Worm (Caenorhabditis elegans) whole organism, dauer: ENCODE data around the gene Y43F8B.10.

Source experiments
- unc-62 ChIP-seq: sonication (generic microtip); optimal IDR thresholded peaks from 2 replicates; lab custom pipeline; 2017; ENCODE audit warnings: missing biosample characterization, missing genetic modification reagents, missing genetic modification characterization

Y43F8B.10 gene

DNA sequence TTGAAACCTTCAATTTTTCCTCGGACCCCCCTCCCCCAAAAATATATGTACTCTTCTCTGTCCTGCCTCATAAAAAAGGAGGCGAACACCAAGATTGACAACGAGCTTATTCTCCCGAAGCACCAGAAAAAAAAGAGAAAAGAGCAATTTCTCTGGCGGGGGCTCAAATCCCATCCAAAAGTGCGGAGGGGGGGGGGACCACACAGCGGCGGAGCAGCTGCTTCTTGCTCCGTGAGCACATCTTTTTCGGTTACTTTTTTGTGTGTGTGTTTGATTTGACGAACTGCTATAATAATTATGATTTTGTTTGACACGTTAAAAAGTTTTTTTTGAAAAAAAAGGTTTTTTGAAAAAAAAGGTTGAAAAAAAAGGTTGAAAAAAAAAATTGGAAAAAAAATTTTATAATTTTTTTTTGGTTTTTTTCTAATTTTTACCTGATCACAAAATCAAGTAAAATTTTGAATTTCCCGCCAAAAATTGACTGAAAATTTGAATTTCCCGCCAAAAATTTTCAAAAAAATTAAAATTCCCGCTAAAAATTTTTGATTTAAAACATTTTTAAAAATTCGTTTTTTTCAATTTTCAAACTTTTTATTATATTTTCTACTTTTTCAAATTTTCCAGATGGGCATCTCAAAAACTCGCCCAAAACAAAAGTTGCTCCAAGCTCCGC, at the start of gene Y43F8B.10:
Gene Y43F8B.10, plus strand, starts transcription at position 623 of the 673 bp plus-strand sequence.
- TF ChIP-seq unc-62: no peak

DNA sequence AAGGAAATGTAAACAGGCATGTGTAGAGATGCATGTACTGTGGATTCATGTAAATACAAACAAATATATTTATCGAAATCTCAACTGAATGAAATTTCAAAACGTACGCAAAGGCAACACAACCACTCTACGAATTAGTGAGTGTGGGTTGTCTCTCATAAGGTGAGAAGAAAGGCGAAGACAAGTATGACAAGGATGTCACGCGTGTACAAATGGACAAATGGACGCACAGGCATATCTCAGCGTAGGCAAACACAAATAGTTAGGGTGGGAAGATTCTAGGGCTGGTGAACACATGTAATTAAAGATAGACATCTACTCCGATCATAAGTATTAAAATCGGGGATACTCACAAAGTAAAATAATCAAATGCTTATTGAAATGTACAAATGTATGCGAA, 46.2 kb upstream of the Y43F8B.10 start:
- no peak for TF ChIP-seq unc-62

DNA sequence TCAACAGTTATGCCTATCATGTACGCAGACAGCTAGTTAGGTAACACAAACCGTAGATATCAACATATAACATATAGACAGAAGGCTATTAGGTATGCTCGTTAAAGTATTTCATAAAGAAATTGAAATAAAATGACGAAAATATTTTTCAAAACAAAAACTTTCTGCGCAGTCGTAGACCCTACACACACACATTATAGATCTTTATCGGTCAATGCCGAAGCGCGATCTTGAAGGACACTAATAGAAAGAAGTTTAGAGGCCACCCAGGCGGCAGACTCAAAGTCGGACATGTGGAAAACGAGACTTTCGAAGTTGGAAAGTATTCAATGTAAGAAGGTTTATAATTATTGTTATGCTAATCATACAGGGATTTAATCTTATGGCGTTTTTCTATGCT, 45.3 kb upstream of the Y43F8B.10 start:
- no peak for TF ChIP-seq unc-62

DNA sequence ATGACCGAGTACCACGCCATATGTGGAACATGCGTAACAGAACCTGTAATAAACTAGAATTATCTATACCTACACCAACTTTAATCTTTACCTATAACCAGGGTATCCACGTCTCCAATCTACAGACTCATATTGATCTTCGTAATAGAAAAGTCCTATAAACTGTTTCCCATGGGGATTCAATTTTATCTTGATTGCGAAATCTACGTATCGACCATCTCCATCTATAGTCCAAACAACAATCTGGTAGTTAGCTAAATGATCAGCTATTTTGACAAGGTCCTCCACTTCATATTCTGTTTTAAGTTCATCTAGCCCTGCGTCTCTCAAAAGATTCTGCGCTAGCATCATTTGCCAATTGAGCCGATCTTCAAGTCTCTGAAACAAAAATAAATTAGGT, 44.7 kb upstream of the Y43F8B.10 start:
- no peak for TF ChIP-seq unc-62

DNA sequence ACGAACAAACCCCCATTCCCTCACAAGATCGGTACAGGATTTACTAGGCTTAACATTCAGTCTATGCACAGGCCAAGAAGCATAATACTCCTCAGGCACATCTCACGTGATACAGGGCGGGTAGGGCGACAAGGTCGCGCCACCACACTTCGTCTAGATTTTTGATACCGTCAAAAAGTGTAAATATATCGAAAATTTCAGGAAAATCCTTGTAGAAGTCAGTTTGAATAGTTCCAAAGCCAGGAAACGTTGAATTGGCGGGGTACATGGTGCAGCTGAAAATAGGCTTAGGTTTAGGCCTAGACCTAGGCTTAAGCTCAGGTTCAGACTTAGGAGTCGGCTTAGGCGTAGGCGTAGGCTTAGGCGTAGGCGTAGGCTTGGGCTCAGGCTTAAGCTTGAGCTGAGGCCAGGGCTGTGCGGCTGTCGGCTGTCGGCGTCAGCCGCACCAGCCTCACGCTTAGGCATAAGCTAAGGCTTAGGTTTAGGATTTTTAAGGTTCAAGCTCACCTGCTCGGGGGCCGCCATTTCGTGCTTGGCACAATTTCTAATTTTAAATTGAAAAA, 43.8 kb upstream of the Y43F8B.10 start:
- no peak for TF ChIP-seq unc-62

DNA sequence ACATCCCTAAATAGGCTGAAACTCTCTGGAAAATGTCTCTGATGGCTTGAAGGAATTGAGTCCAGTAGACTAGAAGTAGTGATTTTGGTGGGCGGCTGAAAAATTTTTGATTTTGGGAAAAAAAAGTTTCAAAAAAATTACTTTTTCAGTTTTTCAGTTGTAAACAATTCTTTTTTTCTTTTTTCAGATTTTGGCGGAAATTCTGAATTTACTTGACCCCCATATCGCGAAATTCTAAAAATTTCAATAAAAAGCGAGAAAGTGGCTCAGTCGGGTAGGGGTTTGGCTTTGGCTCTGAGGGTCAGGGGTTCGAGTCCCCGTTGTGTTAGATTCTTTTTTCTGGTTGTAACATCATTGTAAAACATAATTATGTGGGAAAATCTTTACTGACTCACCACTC, 43.2 kb upstream of the Y43F8B.10 start, which contains the start of gene srw-85:
Gene srw-85, minus strand, starts transcription at position 101 of the 400 bp plus-strand sequence.
- TF ChIP-seq unc-62: no peak

DNA sequence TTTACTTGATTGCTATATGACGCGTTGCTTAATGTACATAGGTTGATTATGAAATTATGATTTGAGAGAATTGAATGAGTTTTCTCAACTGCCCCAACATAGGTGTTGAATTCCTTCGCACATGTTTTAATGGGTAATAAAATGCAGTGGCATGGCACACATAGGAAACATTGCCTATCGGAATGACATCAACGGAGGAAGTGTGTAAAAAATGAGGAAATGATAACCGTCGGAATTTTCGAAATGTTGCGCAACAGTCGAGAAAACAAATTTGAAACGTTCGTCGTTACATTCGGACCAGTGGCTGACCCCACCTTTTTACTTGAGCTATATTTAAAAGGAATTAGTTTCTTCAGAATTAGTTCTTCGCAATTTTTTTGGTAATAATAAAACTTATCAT, 42.2 kb upstream of the Y43F8B.10 start:
- TF ChIP-seq unc-62: no peak

DNA sequence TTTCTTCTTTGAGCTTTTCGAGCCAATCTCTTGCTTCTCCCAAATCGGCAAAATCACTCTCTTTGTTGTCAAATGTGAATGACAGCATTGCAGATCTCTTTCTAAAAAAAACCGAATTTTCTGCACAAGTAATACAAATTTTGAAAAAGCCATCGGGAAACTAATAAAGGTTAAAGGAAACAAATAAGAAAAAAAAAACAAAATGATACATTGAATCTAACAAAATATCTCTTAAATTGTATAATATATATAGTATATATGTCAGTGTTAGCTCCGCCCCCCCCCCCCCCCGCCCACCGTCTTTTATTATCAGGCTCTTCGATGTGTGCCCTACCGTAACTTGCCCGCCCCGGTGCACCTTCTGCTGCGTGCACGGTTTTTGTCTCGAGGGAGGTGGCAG, 41.3 kb upstream of the Y43F8B.10 start, which contains the start of gene C25F9.11:
Gene C25F9.11, minus strand, starts transcription at position 101 of the 400 bp plus-strand sequence.
- no peak for TF ChIP-seq unc-62

DNA sequence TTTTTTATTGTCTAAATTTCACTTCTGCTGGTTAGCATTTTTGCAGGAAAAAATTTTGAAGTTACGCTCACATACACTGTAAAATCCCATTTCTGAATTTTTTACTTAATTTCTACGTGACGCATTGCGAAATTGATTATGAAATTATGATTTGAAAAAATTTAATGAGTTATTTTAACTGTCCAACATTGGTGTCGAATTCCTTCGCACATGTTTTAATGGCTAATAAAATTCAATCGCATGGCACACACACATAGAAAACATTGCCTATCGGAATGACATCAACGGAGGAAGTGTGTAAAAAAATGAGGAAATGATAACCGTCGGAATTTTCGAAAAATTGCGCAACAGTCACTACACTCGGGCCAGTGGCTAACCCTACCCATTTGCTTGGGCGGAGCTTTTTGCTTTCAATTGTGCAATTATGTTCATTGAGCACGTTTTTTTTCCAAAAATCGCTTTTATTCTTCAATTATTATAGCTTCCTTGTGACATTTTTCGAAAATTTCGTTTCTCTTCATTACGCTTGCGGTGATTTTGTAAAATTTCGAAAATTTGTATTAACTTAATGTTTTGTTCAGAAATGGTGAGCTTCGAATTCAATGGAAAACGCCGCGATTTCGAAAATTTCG, 40.3 kb upstream of the Y43F8B.10 start, which contains the start of gene C25F9.16:
Gene C25F9.16, plus strand, starts transcription at position 582 of the 632 bp plus-strand sequence.
- TF ChIP-seq unc-62: no peak

DNA sequence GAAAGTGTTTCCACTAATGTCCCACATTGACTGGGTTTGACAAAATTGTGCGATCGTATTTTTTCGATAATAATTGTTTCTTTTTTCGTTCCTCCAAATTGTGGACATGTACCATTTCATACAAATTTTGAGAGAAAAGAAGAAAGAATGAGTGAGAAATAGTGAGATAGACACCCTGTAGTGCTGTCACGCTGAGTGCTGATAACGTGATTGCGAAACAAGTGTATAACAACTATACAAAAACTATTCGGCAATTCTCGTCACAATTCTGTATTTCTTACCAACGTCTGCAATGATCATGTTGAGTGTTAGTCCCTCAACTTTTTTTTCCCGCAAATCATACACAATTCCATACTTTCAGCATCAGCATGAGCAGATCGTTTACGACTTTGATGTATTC, 38.0 kb upstream of the Y43F8B.10 start, which contains the start of gene C25F9.14:
Gene C25F9.14, plus strand, starts transcription at position 178 of the 400 bp plus-strand sequence.
- TF ChIP-seq unc-62: no peak

DNA sequence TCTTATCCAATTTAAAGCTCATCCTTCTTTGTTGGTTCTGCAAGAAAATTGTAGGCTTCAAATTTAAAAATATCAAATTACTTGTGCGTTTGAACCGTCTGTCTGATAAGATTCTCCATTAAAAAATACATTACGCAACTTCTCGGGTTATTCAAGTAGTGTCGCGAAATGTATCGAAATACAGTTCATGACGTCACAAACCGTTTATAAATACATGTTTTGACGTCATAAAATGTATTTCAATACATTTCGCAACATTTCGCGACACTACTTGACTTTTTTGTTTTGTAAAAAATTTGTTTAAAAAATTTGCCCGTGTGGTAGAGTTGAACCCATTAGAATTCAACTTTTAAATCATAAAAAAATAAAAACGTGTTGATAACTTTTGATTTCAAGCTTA, 30.7 kb upstream of the Y43F8B.10 start:
- no peak for TF ChIP-seq unc-62

DNA sequence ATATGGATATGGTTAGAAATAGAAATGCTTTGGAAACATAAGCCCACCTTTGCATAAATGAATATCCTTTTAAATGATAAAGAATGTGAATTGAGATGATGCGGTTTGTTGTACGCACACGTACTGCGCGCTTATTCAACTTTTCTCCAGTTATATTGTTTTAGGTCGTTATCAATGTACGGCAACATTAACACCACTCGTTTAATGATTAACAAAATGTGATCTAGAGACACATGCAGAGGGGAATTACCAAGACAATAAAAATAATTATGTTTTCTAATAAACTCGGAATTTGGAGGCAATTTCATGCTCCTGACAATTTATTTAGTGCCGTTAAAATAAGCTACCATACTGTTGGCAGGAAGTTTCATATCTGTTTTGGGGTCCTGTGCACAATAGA, 28.8 kb upstream of the Y43F8B.10 start, which contains the start of gene M04C3.1:
Gene M04C3.1, minus strand, starts transcription at position 164 of the 400 bp plus-strand sequence.
- no peak for TF ChIP-seq unc-62

DNA sequence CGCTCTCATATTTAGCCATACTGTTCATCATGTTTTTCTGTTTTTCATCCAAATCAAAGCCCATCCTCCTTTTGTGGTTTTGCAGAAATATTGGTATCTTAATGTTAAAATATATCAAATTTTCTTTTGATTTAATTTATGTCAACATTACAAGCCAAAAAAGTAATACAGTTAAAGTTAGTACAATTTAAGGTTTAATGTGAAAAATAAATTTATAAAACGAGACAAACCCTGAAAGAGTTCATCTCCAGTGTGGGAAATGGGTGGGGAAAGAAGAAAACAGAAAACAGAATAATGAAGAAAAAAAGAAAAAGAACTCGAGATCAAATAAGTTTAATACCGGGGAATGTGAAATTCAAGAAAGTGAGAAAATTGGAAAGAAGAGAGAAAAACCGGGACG, 25.5 kb upstream of the Y43F8B.10 start, which contains the start of gene M04C3.2:
Gene M04C3.2, minus strand, starts transcription at position 101 of the 400 bp plus-strand sequence.
- TF ChIP-seq unc-62: no peak

DNA sequence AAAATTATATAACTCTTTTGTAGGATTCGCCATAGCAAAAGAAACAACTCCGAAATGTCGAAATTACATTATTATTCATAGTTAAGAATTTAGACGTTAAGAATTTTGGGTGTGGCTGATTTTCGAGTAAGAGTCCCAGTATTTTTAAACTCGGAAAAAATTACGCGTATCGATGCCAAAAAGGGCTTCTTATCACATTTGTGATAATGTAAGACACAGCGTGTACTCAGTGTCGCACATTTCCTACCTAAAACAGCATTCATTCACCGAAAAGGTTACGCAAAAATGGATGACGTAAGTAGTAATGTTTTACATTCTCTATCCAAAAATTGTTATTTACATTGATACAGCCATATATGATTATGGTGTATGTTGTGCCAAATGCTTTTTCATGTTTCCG, 24.7 kb upstream of the Y43F8B.10 start, which contains the start of gene M04C3.5:
Gene M04C3.5, plus strand, starts transcription at position 190 of the 400 bp plus-strand sequence.
- no peak for TF ChIP-seq unc-62

DNA sequence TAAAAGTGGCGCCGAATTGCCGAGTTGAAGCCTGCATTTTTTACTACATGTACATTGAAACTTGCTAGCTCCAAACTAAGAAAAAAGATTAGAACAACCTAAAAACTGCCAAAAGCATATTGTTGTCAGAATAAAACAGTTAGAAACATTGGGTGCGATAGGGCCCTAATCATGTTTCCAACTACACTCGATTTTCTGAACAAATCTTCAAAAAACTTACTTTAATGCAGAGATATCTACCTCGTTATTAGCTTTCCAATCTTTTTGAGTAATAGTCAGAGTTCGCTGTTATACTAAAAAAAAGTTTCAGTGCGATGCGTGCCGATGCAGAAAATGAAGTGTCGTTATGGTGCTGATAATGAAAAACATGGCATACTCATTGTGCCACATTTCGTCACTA, 18.6 kb upstream of the Y43F8B.10 start, which contains the start of the genes Y43F8B.13 and Y43F8B.14:
Gene Y43F8B.13, plus strand, starts transcription at position 301 of the 400 bp plus-strand sequence.
Gene Y43F8B.14, minus strand, starts transcription at position 322 of the 400 bp plus-strand sequence.
- TF ChIP-seq unc-62: no peak

DNA sequence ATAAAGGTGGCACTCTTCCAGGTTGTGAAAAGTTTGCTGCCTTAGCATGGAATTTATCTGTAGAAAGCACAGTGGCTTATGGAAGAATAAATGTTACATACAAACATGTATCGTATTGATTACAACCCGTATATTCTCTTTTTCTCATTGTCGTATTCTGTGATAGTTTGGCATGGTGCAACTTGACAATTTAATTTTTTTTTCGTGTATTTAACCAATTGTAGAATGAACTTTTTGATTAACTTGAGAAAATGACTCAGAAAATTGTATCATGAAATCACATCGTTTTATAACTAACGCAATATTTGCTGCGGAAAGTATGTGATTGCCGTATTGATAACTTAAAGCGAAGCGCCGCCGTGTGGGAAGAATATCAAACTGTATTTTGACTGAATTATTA, 17.1 kb upstream of the Y43F8B.10 start, which contains the start of gene Y43F8B.24:
Gene Y43F8B.24, plus strand, starts transcription at position 301 of the 400 bp plus-strand sequence.
- TF ChIP-seq unc-62: no peak

DNA sequence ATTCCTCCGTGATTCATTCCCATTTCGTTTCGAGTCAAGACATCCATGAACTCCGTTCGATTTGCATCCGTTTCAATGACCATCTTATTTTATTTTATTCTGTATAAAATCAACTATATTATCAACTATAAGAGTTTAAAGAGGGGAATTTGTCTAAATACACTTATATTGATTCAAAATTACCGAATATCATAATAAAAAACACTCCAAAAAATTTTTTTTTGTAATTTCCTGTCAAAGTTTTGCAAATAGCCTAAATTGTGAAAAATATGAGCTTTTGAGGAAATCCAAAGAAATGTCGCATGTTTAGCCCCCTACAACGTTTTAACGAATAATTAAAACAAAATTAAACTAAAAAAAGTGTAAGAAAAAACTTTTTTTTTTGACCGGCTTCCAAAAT, 12.2 kb upstream of the Y43F8B.10 start, which contains the start of gene Y43F8B.15:
Gene Y43F8B.15, minus strand, starts transcription at position 101 of the 400 bp plus-strand sequence.
- TF ChIP-seq unc-62: no peak
